Worm (Caenorhabditis elegans): ENCODE measurements around the gene C09F12.3.

ce11 chrX:11012337-11012736 lies 30.3 kb downstream of the C09F12.3 start, which contains the start of gene F58A3.3:
- no peak for TF ChIP-seq set-16 (GFP tag; IDR thresholded peaks at IDR 0.05)
- TF ChIP-seq daf-19 (GFP tag; conservative IDR thresholded peaks at IDR 0.05): no peak
- no peak for TF ChIP-seq nhr-10 (tag; optimal IDR thresholded peaks at IDR 0.05)
- TF ChIP-seq mep-1 (tag; optimal IDR thresholded peaks at IDR 0.05): no peak
- TF ChIP-seq sdz-12 (GFP tag; optimal IDR thresholded peaks at IDR 0.05): no peak
- no peak for TF ChIP-seq lsy-2 (tag; optimal IDR thresholded peaks at IDR 0.05)
- no peak for TF ChIP-seq mdl-1 (tag; optimal IDR thresholded peaks at IDR 0.05)
- no peak for TF ChIP-seq ceh-82 (tag; optimal IDR thresholded peaks at IDR 0.05)
- TF ChIP-seq lin-13 (GFP tag; optimal IDR thresholded peaks at IDR 0.05): no peak
- TF ChIP-seq fos-1 (tag; optimal IDR thresholded peaks at IDR 0.05): no peak
- no peak for TF ChIP-seq skn-1 (tag; optimal IDR thresholded peaks at IDR 0.05)
